Worm (Caenorhabditis elegans): Measurements from ENCODE around the gene F23B12.7.

Gene F23B12.7

DNA sequence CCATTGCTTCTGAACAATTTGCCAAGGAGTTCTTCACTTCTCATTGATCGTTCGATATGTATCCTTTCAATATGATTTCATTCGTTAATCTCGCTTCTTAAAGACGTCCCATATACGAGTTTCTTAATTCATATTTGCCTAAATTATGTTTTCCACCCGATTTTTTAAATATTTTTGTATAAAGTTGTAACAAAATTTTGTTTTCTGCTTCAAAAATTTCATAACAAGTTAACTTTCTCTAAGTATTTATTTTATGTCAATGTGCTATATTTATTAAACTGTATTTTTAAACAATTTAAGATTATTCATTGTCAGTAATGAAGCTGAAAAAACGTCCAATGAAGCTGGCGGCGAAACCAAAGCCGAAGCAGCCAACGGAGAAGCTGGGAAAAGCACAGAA lies at the start of gene F23B12.7:
Gene F23B12.7 (plus strand): TSS at position 301 of the 400 bp plus-strand sequence.
- TF ChIP-seq alr-1 (tag; optimal IDR thresholded peaks at IDR 0.05), result no peak
- TF ChIP-seq mab-5 (tag; optimal IDR thresholded peaks at IDR 0.05), result no peak
- no peak for TF ChIP-seq unc-39 (tag; optimal IDR thresholded peaks at IDR 0.05)
- no peak for TF ChIP-seq ztf-11 (tag; optimal IDR thresholded peaks at IDR 0.05)
- TF ChIP-seq nhr-6 (tag; optimal IDR thresholded peaks at IDR 0.05), result no peak
- no peak for TF ChIP-seq nhr-12 (tag; optimal IDR thresholded peaks at IDR 0.05)
- no peak for TF ChIP-seq fos-1 (tag; optimal IDR thresholded peaks at IDR 0.05)
- TF ChIP-seq lsy-2 (tag; optimal IDR thresholded peaks at IDR 0.05), result no peak
- no peak for TF ChIP-seq gmeb-1 (tag; optimal IDR thresholded peaks at IDR 0.05)
- TF ChIP-seq ceh-82 (tag; optimal IDR thresholded peaks at IDR 0.05), result no peak
- TF ChIP-seq unc-55 (GFP tag; optimal IDR thresholded peaks at IDR 0.05), result no peak
- TF ChIP-seq nhr-25 (tag; optimal IDR thresholded peaks at IDR 0.05), result no peak
- TF ChIP-seq nhr-77 (tag; optimal IDR thresholded peaks at IDR 0.05), result no peak
- no peak for TF ChIP-seq elt-1 (tag; optimal IDR thresholded peaks at IDR 0.05)
- TF ChIP-seq ceh-16 (tag; optimal IDR thresholded peaks at IDR 0.05), result no peak
- no peak for TF ChIP-seq ztf-4 (tag; optimal IDR thresholded peaks at IDR 0.05)

DNA sequence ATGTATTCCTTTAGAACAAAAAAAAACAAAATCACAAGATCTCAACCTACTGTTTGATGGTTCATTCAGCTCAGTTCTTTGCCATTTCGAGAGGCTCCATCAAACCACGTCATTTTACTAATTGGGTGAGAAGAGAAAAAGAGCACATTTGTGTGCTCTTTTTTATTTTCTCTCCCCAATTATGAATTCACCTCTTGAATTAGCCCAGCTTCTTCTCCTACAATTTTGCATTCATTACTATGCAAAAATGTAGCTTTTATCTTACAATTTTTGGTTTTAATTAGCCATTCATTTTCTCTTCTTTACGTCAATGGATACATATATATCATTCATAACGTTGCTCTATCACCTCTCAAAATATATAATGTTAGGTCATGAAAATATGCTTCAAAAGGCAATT lies 43.9 kb upstream of the F23B12.7 start:
- TF ChIP-seq nhr-12 (tag; optimal IDR thresholded peaks at IDR 0.05) (no peak), elt-3 (tag; optimal IDR thresholded peaks at IDR 0.05) (no peak), peb-1 (tag; optimal IDR thresholded peaks at IDR 0.05) (no peak), zag-1 (tag; optimal IDR thresholded peaks at IDR 0.05) (no peak), sem-4 (tag; optimal IDR thresholded peaks at IDR 0.05) (no peak), skn-1 (tag; optimal IDR thresholded peaks at IDR 0.05) (no peak), blmp-1 (tag; optimal IDR thresholded peaks at IDR 0.05; ENCODE audit: insufficient read depth) (no peak), nhr-23 (tag; optimal IDR thresholded peaks at IDR 0.05) (no peak), nhr-21 (tag; optimal IDR thresholded peaks at IDR 0.05) (no peak), alr-1 (tag; optimal IDR thresholded peaks at IDR 0.05) (no peak), mbf-1 (tag; optimal IDR thresholded peaks at IDR 0.05) (no peak), ztf-4 (tag; optimal IDR thresholded peaks at IDR 0.05) (no peak), lin-11 (tag; optimal IDR thresholded peaks at IDR 0.05) (no peak), sma-9 (GFP tag; optimal IDR thresholded peaks at IDR 0.05) (no peak), sma-9 (tag; optimal IDR thresholded peaks at IDR 0.05) (no peak), fos-1 (tag; optimal IDR thresholded peaks at IDR 0.05) (no peak), nhr-129 (tag; optimal IDR thresholded peaks at IDR 0.05) (no peak)

DNA sequence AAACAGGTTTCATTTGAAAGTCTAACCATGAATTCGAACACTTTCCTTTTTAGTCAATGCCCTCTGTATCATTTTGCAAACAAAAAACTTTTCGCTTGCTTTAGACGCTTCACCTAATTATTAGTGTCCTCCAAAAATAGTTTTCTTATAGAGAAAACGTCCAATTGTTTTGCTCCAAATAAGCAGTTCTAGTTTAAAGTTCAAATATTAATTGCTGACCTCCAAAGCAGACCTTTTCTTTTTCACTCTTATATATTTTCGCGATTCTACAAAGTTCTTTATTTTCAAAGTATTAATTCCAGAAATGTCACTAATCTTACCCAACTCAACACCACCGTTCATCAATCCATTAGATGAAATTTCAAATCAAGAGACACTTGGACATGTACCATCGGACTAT lies 40.7 kb upstream of the F23B12.7 start, which contains the start of gene gnrr-2:
Gene gnrr-2 (plus strand): TSS at position 301 of the 400 bp plus-strand sequence.
- TF ChIP-seq C34F6.9 (tag; optimal IDR thresholded peaks at IDR 0.05) (no peak), nhr-10 (tag; optimal IDR thresholded peaks at IDR 0.05) (no peak), ztf-11 (tag; optimal IDR thresholded peaks at IDR 0.05) (no peak), skn-1 (tag; optimal IDR thresholded peaks at IDR 0.05) (no peak), ceh-16 (tag; optimal IDR thresholded peaks at IDR 0.05) (no peak)

DNA sequence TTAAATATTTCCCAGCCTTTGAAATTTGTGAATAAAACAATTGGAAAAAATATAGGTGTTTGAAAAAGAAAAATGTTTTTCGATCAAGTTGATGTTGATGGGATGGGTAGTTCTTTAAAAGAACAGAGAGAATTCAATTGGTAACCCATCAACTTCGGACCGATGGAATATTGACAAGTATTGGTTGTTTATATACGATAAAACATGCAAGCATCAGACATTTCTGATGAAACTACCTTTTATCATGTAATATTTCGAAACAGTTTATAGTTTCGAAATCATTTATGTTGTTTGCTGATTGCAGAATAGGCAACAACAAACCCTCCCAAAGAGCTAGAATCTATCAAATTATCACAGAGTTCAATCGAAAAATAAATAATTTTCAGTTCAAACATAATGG lies 39.6 kb upstream of the F23B12.7 start:
- TF ChIP-seq aly-2 (tag; optimal IDR thresholded peaks at IDR 0.05), result no peak
- peak; percentile 69 for TF ChIP-seq snpc-4 (tag; optimal IDR thresholded peaks at IDR 0.05)
- peak; percentile 45 for TF ChIP-seq nhr-129 (tag; optimal IDR thresholded peaks at IDR 0.05)

DNA sequence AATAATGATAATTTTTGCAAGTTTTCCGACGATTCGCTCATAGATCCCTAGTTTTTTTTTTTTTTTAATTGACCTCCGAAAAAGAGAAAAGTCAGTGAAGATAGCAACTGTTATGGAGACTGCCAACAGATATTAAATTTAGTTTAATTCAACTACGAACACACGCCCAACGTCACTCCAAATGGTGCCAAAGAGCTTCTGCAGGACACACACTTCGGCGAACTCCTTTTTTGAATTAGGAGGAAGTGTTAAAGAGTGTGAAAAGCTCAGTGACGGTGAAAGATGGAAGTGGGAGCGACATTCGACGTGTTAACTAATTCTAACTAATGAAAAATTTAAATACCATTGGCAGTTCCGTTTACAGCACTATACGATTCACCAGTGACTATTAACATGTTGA lies 37.5 kb upstream of the F23B12.7 start:
- TF ChIP-seq sem-4 (tag; optimal IDR thresholded peaks at IDR 0.05), result no peak
- TF ChIP-seq unc-55 (GFP tag; optimal IDR thresholded peaks at IDR 0.05), result peak; percentile 7
- no peak for TF ChIP-seq nhr-129 (tag; optimal IDR thresholded peaks at IDR 0.05)
- TF ChIP-seq F13H6.1 (tag; optimal IDR thresholded peaks at IDR 0.05), result no peak

DNA sequence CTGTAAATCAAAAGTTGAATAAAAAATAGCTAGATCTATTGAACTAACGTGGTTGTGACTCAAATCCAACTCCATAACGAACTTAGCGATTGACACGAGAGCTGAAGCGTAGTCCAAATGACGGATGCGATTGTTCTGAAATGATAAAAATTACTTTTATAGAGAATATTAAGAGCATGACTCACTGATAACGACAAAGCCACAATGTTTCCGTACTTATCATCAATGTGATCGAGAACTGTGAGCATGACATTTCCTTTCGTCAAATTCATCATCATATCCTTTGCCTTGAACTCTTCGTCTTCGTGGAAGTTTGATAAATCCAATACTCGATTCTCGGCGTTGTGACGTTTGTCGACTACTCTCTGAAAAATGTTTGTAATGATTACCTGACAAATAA lies 35.5 kb upstream of the F23B12.7 start:
- no peak for TF ChIP-seq ztf-4 (tag; optimal IDR thresholded peaks at IDR 0.05)
- peak; percentile 93 for TF ChIP-seq fos-1 (tag; optimal IDR thresholded peaks at IDR 0.05)
- TF ChIP-seq ama-1 (optimal IDR thresholded peaks at IDR 0.05), result no peak
- no peak for TF ChIP-seq alr-1 (tag; optimal IDR thresholded peaks at IDR 0.05)
